Worm (Caenorhabditis elegans) whole organism, L2 larva: ENCODE data around the gene ZK688.7.

ENCODE experiments used
- C34F6.9 ChIP-seq: fragments of 150-350 bp; optimal IDR thresholded peaks from 2 replicates; lab custom pipeline; 2014; ENCODE audit warnings: missing biosample characterization, missing genetic modification characterization
- Y55F3AM.14 ChIP-seq: fragments of 200-800 bp; sonication (Bioruptor generic); optimal IDR thresholded peaks from 2 replicates; lab custom pipeline; 2018; ENCODE audit warnings: mild to moderate bottlenecking, missing genetic modification characterization, missing compliant biosample characterization
- ZK546.5 ChIP-seq: sonication (generic microtip); optimal IDR thresholded peaks from 2 replicates; lab custom pipeline; 2017; ENCODE audit warnings: missing biosample characterization, missing genetic modification characterization
- aly-2 ChIP-seq: fragments of 150-350 bp; optimal IDR thresholded peaks from 2 replicates; lab custom pipeline; 2014; ENCODE audit warnings: missing biosample characterization, missing genetic modification characterization
- ama-1 ChIP-seq: fragments of 150-350 bp; optimal IDR thresholded peaks from 2 replicates; lab custom pipeline; 2018; ENCODE audit warnings: inconsistent platforms
- blmp-1 ChIP-seq: sonication (generic microtip); optimal IDR thresholded peaks from 2 replicates; lab custom pipeline; 2017; ENCODE audit warnings: missing genetic modification characterization, mild to moderate bottlenecking, missing compliant biosample characterization, antibody characterized with exemption, moderate library complexity; ENCODE audit not compliant: insufficient read depth
- ceh-16 ChIP-seq: fragments of 150-350 bp; optimal IDR thresholded peaks from 2 replicates; lab custom pipeline; 2014; ENCODE audit warnings: missing biosample characterization, missing genetic modification characterization
- crh-2 ChIP-seq: sonication (generic microtip); optimal IDR thresholded peaks from 2 replicates; lab custom pipeline; 2017; ENCODE audit warnings: missing biosample characterization, missing genetic modification characterization
- dmd-4 ChIP-seq: sonication (generic microtip); optimal IDR thresholded peaks from 2 replicates; lab custom pipeline; 2017; ENCODE audit warnings: missing biosample characterization, missing genetic modification characterization
- egl-27 ChIP-seq: sonication (generic microtip); optimal IDR thresholded peaks from 3 replicates; lab custom pipeline; 2017; ENCODE audit warnings: missing biosample characterization, missing genetic modification reagents, missing genetic modification characterization
- elt-3 ChIP-seq: sonication (generic microtip); optimal IDR thresholded peaks from 2 replicates; lab custom pipeline; 2017; ENCODE audit warnings: missing biosample characterization, missing genetic modification characterization
- gmeb-1 ChIP-seq: fragments of 150-350 bp; optimal IDR thresholded peaks from 2 replicates; lab custom pipeline; 2014; ENCODE audit warnings: missing biosample characterization, missing genetic modification characterization
- lin-11 ChIP-seq: fragments of 150-350 bp; sonication (generic microtip); optimal IDR thresholded peaks from 2 replicates; lab custom pipeline; 2014; ENCODE audit warnings: missing biosample characterization, missing genetic modification characterization, inconsistent platforms, mixed read lengths
- lin-13 ChIP-seq: fragments of 150-350 bp; optimal IDR thresholded peaks from 2 replicates; lab custom pipeline; 2014; ENCODE audit warnings: missing biosample characterization, missing genetic modification reagents, missing genetic modification characterization
- lin-39 ChIP-seq: fragments of 150-350 bp; optimal IDR thresholded peaks from 2 replicates; lab custom pipeline; 2014; ENCODE audit warnings: missing biosample characterization, missing genetic modification reagents, missing genetic modification characterization
- lsy-2 ChIP-seq, 2 experiments: fragments of 150-350 bp in 1 of 2; sonication (generic microtip) in 1 of 2; optimal IDR thresholded peaks; 2 replicates each; lab custom pipeline; 2014 to 2017; ENCODE audit warnings: missing biosample characterization in 2 of 2, missing genetic modification characterization in 2 of 2
- mab-5 ChIP-seq: fragments of 150-350 bp; optimal IDR thresholded peaks from 2 replicates; lab custom pipeline; 2014; ENCODE audit warnings: missing biosample characterization, missing genetic modification characterization
- mbf-1 ChIP-seq: sonication (generic microtip); optimal IDR thresholded peaks from 2 replicates; lab custom pipeline; 2017; ENCODE audit warnings: missing biosample characterization, missing genetic modification characterization
- nhr-10 ChIP-seq: sonication (generic microtip); optimal IDR thresholded peaks from 2 replicates; lab custom pipeline; 2017; ENCODE audit warnings: missing biosample characterization, missing genetic modification characterization
- nhr-11 ChIP-seq: fragments of 150-350 bp; optimal IDR thresholded peaks from 2 replicates; lab custom pipeline; 2014; ENCODE audit warnings: missing biosample characterization, missing genetic modification characterization
- nhr-12 ChIP-seq: fragments of 150-350 bp; optimal IDR thresholded peaks from 2 replicates; lab custom pipeline; 2014; ENCODE audit warnings: missing biosample characterization, missing genetic modification characterization
- nhr-129 ChIP-seq: fragments of 150-350 bp; optimal IDR thresholded peaks from 2 replicates; lab custom pipeline; 2014; ENCODE audit warnings: missing biosample characterization, missing genetic modification characterization
- nhr-21 ChIP-seq: fragments of 150-350 bp; optimal IDR thresholded peaks from 2 replicates; lab custom pipeline; 2014; ENCODE audit warnings: missing biosample characterization, missing genetic modification characterization
- nhr-23 ChIP-seq: fragments of 150-350 bp; optimal IDR thresholded peaks from 2 replicates; lab custom pipeline; 2014; ENCODE audit warnings: missing biosample characterization, missing genetic modification reagents, missing genetic modification characterization
- nhr-237 ChIP-seq: fragments of 150-350 bp; optimal IDR thresholded peaks from 2 replicates; lab custom pipeline; 2014; ENCODE audit warnings: missing biosample characterization, missing genetic modification characterization
- nhr-25 ChIP-seq: fragments of 150-350 bp; sonication (generic microtip); optimal IDR thresholded peaks from 3 replicates; lab custom pipeline; 2014; ENCODE audit warnings: missing biosample characterization, missing genetic modification characterization
- nhr-77 ChIP-seq: fragments of 150-350 bp; optimal IDR thresholded peaks from 2 replicates; lab custom pipeline; 2014; ENCODE audit warnings: missing biosample characterization, missing genetic modification characterization
- peb-1 ChIP-seq: fragments of 150-350 bp; optimal IDR thresholded peaks from 2 replicates; lab custom pipeline; 2014; ENCODE audit warnings: missing biosample characterization, missing genetic modification characterization
- sem-4 ChIP-seq: fragments of 150-350 bp; optimal IDR thresholded peaks from 2 replicates; lab custom pipeline; 2014; ENCODE audit warnings: missing biosample characterization, missing genetic modification reagents, missing genetic modification characterization
- skn-1 ChIP-seq: sonication (generic microtip); optimal IDR thresholded peaks from 2 replicates; lab custom pipeline; 2017; ENCODE audit warnings: missing biosample characterization, missing genetic modification characterization
- sma-3 ChIP-seq: sonication (generic microtip); optimal IDR thresholded peaks from 2 replicates; lab custom pipeline; 2016; ENCODE audit warnings: missing genetic modification reagents, missing genetic modification characterization, missing compliant biosample characterization
- sma-9 ChIP-seq, 2 experiments: fragments of 150-350 bp in 1 of 2; sonication (generic microtip) in 1 of 2; optimal IDR thresholded peaks; 2 replicates each; lab custom pipeline; 2014 to 2016; ENCODE audit warnings: missing genetic modification characterization in 2 of 2, mild to moderate bottlenecking in 1 of 2, missing biosample characterization in 1 of 2, missing compliant biosample characterization in 1 of 2, missing genetic modification reagents in 1 of 2, moderate library complexity in 1 of 2
- snpc-4 ChIP-seq: fragments of 150-350 bp; optimal IDR thresholded peaks from 2 replicates; lab custom pipeline; 2014; ENCODE audit warnings: missing biosample characterization, missing genetic modification characterization
- unc-39 ChIP-seq: fragments of 150-350 bp; optimal IDR thresholded peaks from 2 replicates; lab custom pipeline; 2014; ENCODE audit warnings: missing biosample characterization, missing genetic modification characterization
- unc-55 ChIP-seq: fragments of 150-350 bp; sonication (generic microtip); optimal IDR thresholded peaks from 3 replicates; lab custom pipeline; 2014; ENCODE audit warnings: missing biosample characterization, missing genetic modification reagents, missing genetic modification characterization
- zag-1 ChIP-seq: fragments of 150-350 bp; optimal IDR thresholded peaks from 2 replicates; lab custom pipeline; 2014; ENCODE audit warnings: missing biosample characterization, missing genetic modification characterization
- ztf-1 ChIP-seq: fragments of 200-800 bp; sonication (Bioruptor generic); conservative IDR thresholded peaks from 2 replicates; pipeline ENCODE4 v1.3.6; 2022; ENCODE audit warnings: missing genetic modification characterization, missing compliant biosample characterization

ZK688.7 gene

ce11 chrIII:7909263-7909662 lies 2.2 kb downstream of the ZK688.7 start, which contains the start of gene ZK688.1:
ZK688.1 (plus strand) TSS chrIII:7909563.
- no peak for TF ChIP-seq sma-9 (GFP tag; optimal IDR thresholded peaks at IDR 0.05; lab: Kevin White, UChicago)
- no peak for TF ChIP-seq sma-9 (tag; optimal IDR thresholded peaks at IDR 0.05; lab: Kevin White, UChicago)
- no peak for TF ChIP-seq dmd-4
- no peak for TF ChIP-seq unc-55 (GFP tag; lab: Kevin White, UChicago)
- TF ChIP-seq ZK546.5 (tag; lab: Kevin White, UChicago) = no peak
- no peak for TF ChIP-seq elt-3 (tag; lab: Kevin White, UChicago)
- no peak for TF ChIP-seq nhr-12
- no peak for TF ChIP-seq ceh-16
- no peak for TF ChIP-seq gmeb-1 (tag; lab: Kevin White, UChicago)
- TF ChIP-seq ama-1 (lab: Kevin White, UChicago) = no peak
- no peak for TF ChIP-seq skn-1
- no peak for TF ChIP-seq snpc-4 (tag; lab: Kevin White, UChicago)
- TF ChIP-seq peb-1 (tag; lab: Kevin White, UChicago) = no peak
- TF ChIP-seq lin-13 (GFP tag; lab: Kevin White, UChicago) = no peak
- no peak for TF ChIP-seq Y55F3AM.14 (GFP tag; lab: Kevin White, UChicago)
- no peak for TF ChIP-seq nhr-10
- TF ChIP-seq lsy-2 (tag; optimal IDR thresholded peaks at IDR 0.05; lab: Kevin White, UChicago) = no peak
- TF ChIP-seq nhr-237 (tag; lab: Kevin White, UChicago) = no peak
- TF ChIP-seq sem-4 (tag; lab: Kevin White, UChicago) = no peak
- TF ChIP-seq egl-27 = no peak

- TF ChIP-seq lsy-2 (tag; optimal IDR thresholded peaks at IDR 0.05; lab: Kevin White, UChicago) (peak in 1 of 2 experiments; percentile 6), egl-27 (no peak), mab-5 (tag; lab: Kevin White, UChicago) (no peak), crh-2 (tag; lab: Kevin White, UChicago) (no peak), lin-11 (tag; lab: Kevin White, UChicago) (no peak)
These were observed 3.9 kb downstream of the ZK688.7 start, which contains the start of gene pcp-5 for ce11 chrIII:7907515-7907914. pcp-5 (minus strand) TSS chrIII:7907615.

- TF ChIP-seq lin-39 (tag; lab: Kevin White, UChicago) (no peak), nhr-23 (tag; lab: Kevin White, UChicago) (no peak), egl-27 (no peak), elt-3 (tag; lab: Kevin White, UChicago) (no peak), nhr-77 (tag; lab: Kevin White, UChicago) (no peak)
These were observed 8.0 kb downstream of the ZK688.7 start for ce11 chrIII:7903427-7903826.

ce11 chrIII:7900733-7901132 lies 10.7 kb downstream of the ZK688.7 start, which contains the start of gene best-24:
best-24 (plus strand) TSS chrIII:7901033.
- TF ChIP-seq C34F6.9 (tag; lab: Kevin White, UChicago) = no peak
- TF ChIP-seq elt-3 (tag; lab: Kevin White, UChicago) = no peak
- TF ChIP-seq nhr-11 (tag; lab: Kevin White, UChicago) = no peak
- TF ChIP-seq unc-39 (tag; lab: Kevin White, UChicago) = no peak
- TF ChIP-seq lin-13 (GFP tag; lab: Kevin White, UChicago) = no peak
- no peak for TF ChIP-seq zag-1 (tag; lab: Kevin White, UChicago)
- no peak for TF ChIP-seq gmeb-1 (tag; lab: Kevin White, UChicago)

ce11 chrIII:7897733-7898132 lies 13.7 kb downstream of the ZK688.7 start:
- TF ChIP-seq egl-27 (no peak), nhr-21 (peak; percentile 81), ztf-1 (no peak), mbf-1 (tag; lab: Kevin White, UChicago) (no peak), sem-4 (tag; lab: Kevin White, UChicago) (no peak), sma-3 (GFP tag; lab: Kevin White, UChicago) (peak; percentile 55), lsy-2 (tag; optimal IDR thresholded peaks at IDR 0.05; lab: Kevin White, UChicago) (peak in 1 of 2 experiments; percentile 48), sma-9 (GFP tag; optimal IDR thresholded peaks at IDR 0.05; lab: Kevin White, UChicago) (peak; percentile 73), sma-9 (tag; optimal IDR thresholded peaks at IDR 0.05; lab: Kevin White, UChicago) (no peak), blmp-1 (tag; lab: Kevin White, UChicago) (peak; percentile 1), gmeb-1 (tag; lab: Kevin White, UChicago) (peak; percentile 45), nhr-129 (tag; lab: Kevin White, UChicago) (no peak), nhr-10 (no peak), nhr-25 (tag; lab: Kevin White, UChicago) (peak; percentile 76), zag-1 (tag; lab: Kevin White, UChicago) (no peak), aly-2 (tag; lab: Kevin White, UChicago) (no peak)
- TF ChIP-seq, all 48 proteins: peak for 7
